In genomic region chrX:12834848-12835247, ce11 we compare ENCODE assay signal across 2 worm cellular contexts.
TF ChIP-seq lines count a peak whose summit lies in the region.

No protein-coding gene starts in this region.

TF ChIP-seq in whole organism, L1 larva, 84 proteins besides CTCF, POLR2A, EP300 and RAD21 (continued from another document):
- TF ChIP-seq elt-2 (tag; optimal IDR thresholded peaks at IDR 0.05; lab: Kevin White, UChicago) = no peak

TF ChIP-seq in whole organism, L2 larva, 48 proteins besides CTCF, POLR2A, EP300 and RAD21 (continued from another document):
- TF ChIP-seq nhr-10 (tag; optimal IDR thresholded peaks at IDR 0.05; lab: Kevin White, UChicago) (no peak), mab-5 (tag; optimal IDR thresholded peaks at IDR 0.05; lab: Kevin White, UChicago) (no peak), mdl-1 (tag; optimal IDR thresholded peaks at IDR 0.05; lab: Kevin White, UChicago) (no peak)
